Worm (Caenorhabditis elegans) whole organism, late embryonic: ENCODE results near the gene C03B1.14.
A peak's percentile ranks its signal among the peaks of the same experiment; 100 is the strongest.

ENCODE experiments used
- C08G9.2 ChIP-seq: sonication (generic microtip); optimal IDR thresholded peaks from 2 replicates; lab custom pipeline; 2016; ENCODE audit warnings: mild to moderate bottlenecking, missing genetic modification characterization, moderate library complexity, missing compliant biosample characterization
- F13H6.1 ChIP-seq: sonication (generic microtip); optimal IDR thresholded peaks from 2 replicates; lab custom pipeline; 2016; ENCODE audit warnings: missing genetic modification characterization, missing compliant biosample characterization
- K02D7.2 ChIP-seq: sonication (generic microtip); optimal IDR thresholded peaks from 2 replicates; lab custom pipeline; 2017; ENCODE audit warnings: mild to moderate bottlenecking, missing genetic modification characterization, missing compliant biosample characterization
- T23F11.4 ChIP-seq: fragments of 200-800 bp; sonication (Bioruptor generic); optimal IDR thresholded peaks from 2 replicates; lab custom pipeline; 2018; ENCODE audit warnings: mild to moderate bottlenecking, missing genetic modification characterization, missing compliant biosample characterization
- Y22D7AL.16 ChIP-seq: sonication (generic microtip); optimal IDR thresholded peaks from 2 replicates; lab custom pipeline; 2016; ENCODE audit warnings: missing genetic modification characterization, missing compliant biosample characterization
- ahr-1 ChIP-seq: sonication (generic microtip); optimal IDR thresholded peaks from 2 replicates; lab custom pipeline; 2016; ENCODE audit warnings: missing genetic modification characterization, missing compliant biosample characterization
- ama-1 ChIP-seq: fragments of 150-350 bp; optimal IDR thresholded peaks from 2 replicates; lab custom pipeline; 2014
- ceh-14 ChIP-seq: sonication (generic microtip); optimal IDR thresholded peaks from 2 replicates; lab custom pipeline; 2016; ENCODE audit warnings: missing genotype, missing genetic modification characterization, missing compliant biosample characterization
- ceh-18 ChIP-seq: sonication (generic microtip); optimal IDR thresholded peaks from 2 replicates; lab custom pipeline; 2016; ENCODE audit warnings: missing genetic modification characterization, missing compliant biosample characterization
- ceh-19 ChIP-seq: fragments of 200-800 bp; sonication (Bioruptor generic); optimal IDR thresholded peaks from 2 replicates; lab custom pipeline; 2018; ENCODE audit warnings: mild to moderate bottlenecking, missing genetic modification characterization, missing compliant biosample characterization
- ceh-2 ChIP-seq: sonication (generic microtip); optimal IDR thresholded peaks from 2 replicates; lab custom pipeline; 2016; ENCODE audit warnings: missing genotype, missing genetic modification characterization, missing compliant biosample characterization
- ceh-22 ChIP-seq: sonication (generic microtip); optimal IDR thresholded peaks from 2 replicates; lab custom pipeline; 2017; ENCODE audit warnings: missing biosample characterization, missing genetic modification characterization
- ceh-30 ChIP-seq: fragments of 150-350 bp; optimal IDR thresholded peaks from 2 replicates; lab custom pipeline; 2014; ENCODE audit warnings: missing biosample characterization, missing genetic modification characterization
- ceh-31 ChIP-seq: sonication (generic microtip); optimal IDR thresholded peaks from 2 replicates; lab custom pipeline; 2016; ENCODE audit warnings: missing genetic modification characterization, missing compliant biosample characterization
- ceh-45 ChIP-seq: fragments of 200-800 bp; sonication (Bioruptor generic); IDR thresholded peaks from 2 replicates; pipeline ENCODE4 v1.3.6; 2022; ENCODE audit warnings: missing genetic modification reagents, missing genetic modification characterization, missing compliant biosample characterization
- ceh-48 ChIP-seq: sonication (generic microtip); optimal IDR thresholded peaks from 2 replicates; lab custom pipeline; 2016; ENCODE audit warnings: missing genetic modification characterization, inconsistent platforms, missing compliant biosample characterization
- ceh-9 ChIP-seq: sonication (generic microtip); optimal IDR thresholded peaks from 2 replicates; lab custom pipeline; 2016; ENCODE audit warnings: mild to moderate bottlenecking, missing genetic modification characterization, inconsistent platforms, missing compliant biosample characterization
- che-1 ChIP-seq: sonication (generic microtip); optimal IDR thresholded peaks from 2 replicates; lab custom pipeline; 2016; ENCODE audit warnings: mild to moderate bottlenecking, missing genetic modification characterization, missing compliant biosample characterization
- dve-1 ChIP-seq: sonication (generic microtip); optimal IDR thresholded peaks from 2 replicates; lab custom pipeline; 2017; ENCODE audit warnings: antibody characterized with exemption, mild to moderate bottlenecking, missing genetic modification characterization, missing compliant biosample characterization
- elt-2 ChIP-seq: sonication (generic microtip); optimal IDR thresholded peaks from 2 replicates; lab custom pipeline; 2016; ENCODE audit warnings: missing genetic modification reagents, missing genetic modification characterization, missing compliant biosample characterization
- elt-4 ChIP-seq: sonication (generic microtip); optimal IDR thresholded peaks from 2 replicates; lab custom pipeline; 2016; ENCODE audit warnings: missing genetic modification characterization, missing compliant biosample characterization
- ets-4 ChIP-seq: sonication (generic microtip); optimal IDR thresholded peaks from 2 replicates; lab custom pipeline; 2016; ENCODE audit warnings: missing genetic modification characterization, missing compliant biosample characterization
- eyg-1 ChIP-seq: sonication (generic microtip); optimal IDR thresholded peaks from 2 replicates; lab custom pipeline; 2016; ENCODE audit warnings: missing genotype, missing genetic modification characterization, missing compliant biosample characterization
- fax-1 ChIP-seq: sonication (generic microtip); optimal IDR thresholded peaks from 2 replicates; lab custom pipeline; 2016; ENCODE audit warnings: missing genotype, missing genetic modification characterization, missing compliant biosample characterization
- fkh-10 ChIP-seq: fragments of 150-350 bp; optimal IDR thresholded peaks from 2 replicates; lab custom pipeline; 2014; ENCODE audit warnings: missing biosample characterization, missing genetic modification reagents, missing genetic modification characterization
- fkh-6 ChIP-seq: sonication (generic microtip); optimal IDR thresholded peaks from 2 replicates; lab custom pipeline; 2016; ENCODE audit warnings: missing genetic modification characterization, missing compliant biosample characterization
- gmeb-2 ChIP-seq: sonication (generic microtip); optimal IDR thresholded peaks from 2 replicates; lab custom pipeline; 2016; ENCODE audit warnings: missing genetic modification characterization, inconsistent platforms, missing compliant biosample characterization
- hlh-13 ChIP-seq: fragments of 200-800 bp; sonication (Bioruptor generic); optimal IDR thresholded peaks from 2 replicates; lab custom pipeline; 2018; ENCODE audit warnings: mild to moderate bottlenecking, missing genetic modification characterization, missing compliant biosample characterization
- hlh-15 ChIP-seq: sonication (generic microtip); optimal IDR thresholded peaks from 2 replicates; lab custom pipeline; 2016; ENCODE audit warnings: missing genetic modification characterization, missing compliant biosample characterization
- hlh-30 ChIP-seq: sonication (generic microtip); optimal IDR thresholded peaks from 2 replicates; lab custom pipeline; 2017; ENCODE audit warnings: antibody characterized with exemption, missing genetic modification characterization, missing compliant biosample characterization; ENCODE audit not compliant: insufficient read depth
- hlh-6 ChIP-seq: sonication (generic microtip); optimal IDR thresholded peaks from 2 replicates; lab custom pipeline; 2016; ENCODE audit warnings: missing genotype, missing genetic modification characterization, missing compliant biosample characterization
- hlh-8 ChIP-seq: sonication (generic microtip); optimal IDR thresholded peaks from 2 replicates; lab custom pipeline; 2016; ENCODE audit warnings: missing genotype, missing genetic modification characterization, missing compliant biosample characterization
- lim-6 ChIP-seq: sonication (generic microtip); optimal IDR thresholded peaks from 2 replicates; lab custom pipeline; 2016; ENCODE audit warnings: missing genetic modification characterization, missing compliant biosample characterization
- lin-11 ChIP-seq: fragments of 200-800 bp; sonication (Bioruptor generic); optimal IDR thresholded peaks from 2 replicates; lab custom pipeline; 2018; ENCODE audit warnings: mild to moderate bottlenecking, missing genetic modification characterization, missing compliant biosample characterization
- mec-3 ChIP-seq: sonication (generic microtip); optimal IDR thresholded peaks from 2 replicates; lab custom pipeline; 2016; ENCODE audit warnings: borderline replicate concordance, missing genetic modification characterization, missing compliant biosample characterization
- nfya-1 ChIP-seq: sonication (generic microtip); optimal IDR thresholded peaks from 2 replicates; lab custom pipeline; 2017; ENCODE audit warnings: missing genetic modification characterization, mild to moderate bottlenecking, missing compliant biosample characterization, antibody characterized with exemption, moderate library complexity
- nhr-11 ChIP-seq: fragments of 150-350 bp; optimal IDR thresholded peaks from 2 replicates; lab custom pipeline; 2014; ENCODE audit warnings: missing biosample characterization, missing genetic modification characterization
- odd-2 ChIP-seq: sonication (generic microtip); optimal IDR thresholded peaks from 2 replicates; lab custom pipeline; 2017; ENCODE audit warnings: antibody characterized with exemption, mild to moderate bottlenecking, missing genetic modification characterization, missing compliant biosample characterization
- pag-3 ChIP-seq: sonication (generic microtip); optimal IDR thresholded peaks from 2 replicates; lab custom pipeline; 2016; ENCODE audit warnings: missing compliant biosample characterization, missing genetic modification characterization, borderline replicate concordance
- pax-1 ChIP-seq: fragments of 150-350 bp; optimal IDR thresholded peaks from 2 replicates; lab custom pipeline; 2014; ENCODE audit warnings: missing biosample characterization, missing genetic modification characterization
- pha-2 ChIP-seq: sonication (generic microtip); optimal IDR thresholded peaks from 2 replicates; lab custom pipeline; 2017; ENCODE audit warnings: mild to moderate bottlenecking, missing genetic modification characterization, missing compliant biosample characterization
- pha-4 ChIP-seq: fragments of 150-350 bp; optimal IDR thresholded peaks from 2 replicates; lab custom pipeline; 2018; ENCODE audit warnings: missing biosample characterization, missing genetic modification reagents, missing genetic modification characterization
- pqm-1 ChIP-seq: sonication (generic microtip); optimal IDR thresholded peaks from 2 replicates; lab custom pipeline; 2016; ENCODE audit warnings: missing genetic modification characterization, missing compliant biosample characterization
- rnt-1 ChIP-seq: sonication (generic microtip); optimal IDR thresholded peaks from 2 replicates; lab custom pipeline; 2016; ENCODE audit warnings: missing genetic modification characterization, missing compliant biosample characterization
- sdc-2 ChIP-seq: sonication (generic microtip); optimal IDR thresholded peaks from 2 replicates; lab custom pipeline; 2016; ENCODE audit warnings: missing genotype, missing genetic modification characterization, missing compliant biosample characterization
- syd-9 ChIP-seq: sonication (generic microtip); optimal IDR thresholded peaks from 2 replicates; lab custom pipeline; 2016; ENCODE audit warnings: mild to moderate bottlenecking, missing genetic modification characterization, moderate library complexity, missing compliant biosample characterization
- tbx-2 ChIP-seq: sonication (generic microtip); optimal IDR thresholded peaks from 2 replicates; lab custom pipeline; 2016; ENCODE audit warnings: missing genetic modification characterization, missing compliant biosample characterization
- tbx-7 ChIP-seq: sonication (generic microtip); optimal IDR thresholded peaks from 2 replicates; lab custom pipeline; 2016; ENCODE audit warnings: missing genotype, missing genetic modification characterization, missing compliant biosample characterization
- ttx-3 ChIP-seq: sonication (generic microtip); optimal IDR thresholded peaks from 2 replicates; lab custom pipeline; 2016; ENCODE audit warnings: missing genetic modification reagents, missing genetic modification characterization, missing compliant biosample characterization
- unc-42 ChIP-seq: sonication (generic microtip); optimal IDR thresholded peaks from 2 replicates; lab custom pipeline; 2016; ENCODE audit warnings: missing genotype, missing genetic modification characterization, missing compliant biosample characterization
- unc-86 ChIP-seq: sonication (generic microtip); optimal IDR thresholded peaks from 2 replicates; lab custom pipeline; 2016; ENCODE audit warnings: missing genetic modification characterization, missing compliant biosample characterization
- zip-5 ChIP-seq: sonication (generic microtip); optimal IDR thresholded peaks from 2 replicates; lab custom pipeline; 2016; ENCODE audit warnings: missing genetic modification characterization, missing compliant biosample characterization

The C03B1.14 gene

ce11 chrX:6371192-6372116, 10.9 kb upstream of the C03B1.14 start:
- no peak for TF ChIP-seq tbx-7 (tag; lab: Kevin White, UChicago)
- TF ChIP-seq lin-11 (tag; lab: Kevin White, UChicago): peak; percentile 70
- peak; percentile 33 for TF ChIP-seq nfya-1
- peak; percentile 17 for TF ChIP-seq F13H6.1 (tag; lab: Kevin White, UChicago)
- peak; percentile 77 for TF ChIP-seq gmeb-2
- peak; percentile 80 for TF ChIP-seq che-1 (tag; lab: Kevin White, UChicago)
- peak; percentile 29 for TF ChIP-seq K02D7.2
- TF ChIP-seq elt-2 (tag; lab: Kevin White, UChicago): peak; percentile 84
- no peak for TF ChIP-seq fkh-10
- peak; percentile 5 for TF ChIP-seq ceh-18
- TF ChIP-seq ceh-9 (tag; lab: Kevin White, UChicago): peak; percentile 42
- TF ChIP-seq ceh-45 (GFP tag; lab: Robert Waterston, UW): peak; percentile 64; the same call in 1 of the 2 replicates
- no peak for TF ChIP-seq ceh-22
- no peak for TF ChIP-seq pax-1
- TF ChIP-seq lim-6 (tag; lab: Kevin White, UChicago): no peak
- TF ChIP-seq dve-1 (tag; lab: Kevin White, UChicago): peak; percentile 26
- TF ChIP-seq ceh-48 (tag; lab: Kevin White, UChicago): peak; percentile 55
- TF ChIP-seq hlh-15 (tag; lab: Kevin White, UChicago): peak; percentile 47
- no peak for TF ChIP-seq mec-3 (tag; lab: Kevin White, UChicago)
- TF ChIP-seq pha-4 (tag; lab: Kevin White, UChicago): no peak
- TF ChIP-seq syd-9: peak; percentile 9
- TF ChIP-seq hlh-13 (GFP tag; lab: Kevin White, UChicago): peak; percentile 43
- peak; percentile 7 for TF ChIP-seq ceh-31 (tag; lab: Kevin White, UChicago)
- TF ChIP-seq pag-3 (tag; lab: Kevin White, UChicago): no peak
- TF ChIP-seq Y22D7AL.16 (tag; lab: Kevin White, UChicago): peak; percentile 62
- no peak for TF ChIP-seq unc-42 (tag; lab: Kevin White, UChicago)
- TF ChIP-seq hlh-8 (tag; lab: Kevin White, UChicago): peak; percentile 59
- TF ChIP-seq ahr-1: no peak
- peak; percentile 45 for TF ChIP-seq eyg-1 (tag; lab: Kevin White, UChicago)
- peak; percentile 49 for TF ChIP-seq tbx-2 (tag; lab: Kevin White, UChicago)
- TF ChIP-seq T23F11.4 (GFP tag; lab: Kevin White, UChicago): peak; percentile 49
- no peak for TF ChIP-seq odd-2 (tag; lab: Kevin White, UChicago)
- TF ChIP-seq nhr-11 (tag; lab: Kevin White, UChicago): no peak
- TF ChIP-seq zip-5 (tag; lab: Kevin White, UChicago): peak; percentile 49
- TF ChIP-seq hlh-30 (tag; lab: Kevin White, UChicago): no peak
- peak; percentile 81 for TF ChIP-seq ceh-14 (tag; lab: Kevin White, UChicago)
- TF ChIP-seq hlh-6 (tag; lab: Kevin White, UChicago): no peak
- peak; percentile 70 for TF ChIP-seq sdc-2 (tag; lab: Kevin White, UChicago)
- TF ChIP-seq pha-2 (tag; lab: Kevin White, UChicago): peak; percentile 68
- TF ChIP-seq fax-1 (tag; lab: Kevin White, UChicago): peak; percentile 61
- peak; percentile 7 for TF ChIP-seq rnt-1 (tag; lab: Kevin White, UChicago)
- peak; percentile 38 for TF ChIP-seq ceh-2 (tag; lab: Kevin White, UChicago)
- no peak for TF ChIP-seq ama-1
- peak; percentile 72 for TF ChIP-seq ceh-19 (GFP tag; lab: Kevin White, UChicago)
- no peak for TF ChIP-seq elt-4 (tag; lab: Kevin White, UChicago)
- peak; percentile 80 for TF ChIP-seq ttx-3 (tag; lab: Kevin White, UChicago)
- peak; percentile 62 for TF ChIP-seq unc-86 (tag; lab: Kevin White, UChicago)
- peak; percentile 1 for TF ChIP-seq C08G9.2 (tag; lab: Kevin White, UChicago)
- TF ChIP-seq fkh-6 (tag; lab: Kevin White, UChicago): peak; percentile 6
- TF ChIP-seq pqm-1 (tag; lab: Kevin White, UChicago): peak; percentile 28
- peak; percentile 11 for TF ChIP-seq ceh-30 (tag; lab: Kevin White, UChicago)
- no peak for TF ChIP-seq ets-4
